Worm (Caenorhabditis elegans): ENCODE data around the gene F42G4.2.

DNA sequence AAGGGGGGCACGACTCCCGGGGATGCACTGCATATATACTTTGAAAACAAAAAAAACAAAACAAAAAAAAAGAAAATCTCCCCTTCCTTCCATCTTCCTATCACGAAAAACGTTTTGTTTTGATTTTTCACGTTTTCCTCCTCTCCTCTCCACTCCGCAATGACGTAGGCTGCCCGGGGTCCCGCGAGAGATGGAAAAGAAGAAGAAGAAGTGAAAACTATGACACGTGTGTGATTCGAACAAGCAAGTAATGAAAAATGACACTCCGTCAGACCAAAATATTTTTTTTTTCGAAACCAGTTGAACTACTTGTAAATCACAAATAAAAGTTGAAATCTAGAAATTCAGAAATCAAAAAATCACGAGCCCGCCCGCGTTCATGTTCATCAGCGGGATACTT lies 17.5 kb downstream of the F42G4.2 start:
- TF ChIP-seq mep-1 (tag; optimal IDR thresholded peaks at IDR 0.05) (no peak), egl-27 (tag; optimal IDR thresholded peaks at IDR 0.05) (no peak), dsc-1 (tag; optimal IDR thresholded peaks at IDR 0.05) (no peak), aly-2 (tag; optimal IDR thresholded peaks at IDR 0.05) (no peak), lin-15B (tag; optimal IDR thresholded peaks at IDR 0.05) (no peak), nhr-19 (GFP tag; conservative IDR thresholded peaks at IDR 0.05) (0 out of 2 replicates have a peak, but pooled peaks have one; percentile 13)

Measured in whole organism, L1 larva.